ENCODE assay signal across 1 worm cellular context in genomic region chrIII:4237660-4238059, ce11.
A peak's percentile ranks its signal among the peaks of the same experiment; 100 is the strongest.
TF ChIP-seq lines count a peak whose summit lies in the region.

No protein-coding gene starts in this region.

TF ChIP-seq in whole organism, L1 larva, 84 proteins besides CTCF, POLR2A, EP300 and RAD21 (continued from another document):
- peak; percentile 49 for TF ChIP-seq zip-4 (GFP tag; optimal IDR thresholded peaks at IDR 0.05; lab: Kevin White, UChicago)
- no peak for TF ChIP-seq pqm-1 (tag; optimal IDR thresholded peaks at IDR 0.05; lab: Kevin White, UChicago)
- peak; percentile 80 to 84 for TF ChIP-seq efl-1 (optimal IDR thresholded peaks at IDR 0.05; lab: Kevin White, UChicago)
- TF ChIP-seq efl-1 (GFP tag; optimal IDR thresholded peaks at IDR 0.05 in 1 of 2; lab: Kevin White, UChicago): peak; percentile 65 to 95
- peak; percentile 16 for TF ChIP-seq ama-1 (optimal IDR thresholded peaks at IDR 0.05; lab: Kevin White, UChicago)
- peak; percentile 25 for TF ChIP-seq lin-15B (tag; optimal IDR thresholded peaks at IDR 0.05; lab: Kevin White, UChicago)
- no peak for TF ChIP-seq aly-2 (tag; optimal IDR thresholded peaks at IDR 0.05; lab: Kevin White, UChicago)
- peak; percentile 39 for TF ChIP-seq snpc-4 (tag; optimal IDR thresholded peaks at IDR 0.05; lab: Kevin White, UChicago)
- TF ChIP-seq unc-130 (tag; optimal IDR thresholded peaks at IDR 0.05; lab: Kevin White, UChicago): peak; percentile 69
- no peak for TF ChIP-seq fkh-4 (tag; optimal IDR thresholded peaks at IDR 0.05; lab: Kevin White, UChicago; ENCODE audit: borderline replicate concordance)
- no peak for TF ChIP-seq efl-3 (GFP tag; optimal IDR thresholded peaks at IDR 0.05; lab: Kevin White, UChicago)
- peak; percentile 97 for TF ChIP-seq snu-23 (GFP tag; optimal IDR thresholded peaks at IDR 0.05; lab: Kevin White, UChicago)
- no peak for TF ChIP-seq pag-3 (tag; optimal IDR thresholded peaks at IDR 0.05; lab: Kevin White, UChicago; ENCODE audit: borderline replicate concordance, insufficient read depth)
- TF ChIP-seq sox-4 (tag; optimal IDR thresholded peaks at IDR 0.05; lab: Kevin White, UChicago): peak; percentile 79
- peak; percentile 91 for TF ChIP-seq nhr-90 (tag; optimal IDR thresholded peaks at IDR 0.05; lab: Kevin White, UChicago; ENCODE audit: poor library complexity)
- TF ChIP-seq elt-3 (tag; optimal IDR thresholded peaks at IDR 0.05; lab: Kevin White, UChicago): peak in 4 of 6 experiments; percentile 42 to 75 (median 66)
- TF ChIP-seq ces-1 (GFP tag; optimal IDR thresholded peaks at IDR 0.05; lab: Kevin White, UChicago): no peak
- TF ChIP-seq lir-3 (tag; optimal IDR thresholded peaks at IDR 0.05; lab: Kevin White, UChicago; ENCODE audit: poor library complexity): peak; percentile 84
- peak; percentile 91 for TF ChIP-seq lin-13 (GFP tag; optimal IDR thresholded peaks at IDR 0.05; lab: Kevin White, UChicago)
- TF ChIP-seq grh-1 (GFP tag; IDR thresholded peaks at IDR 0.05; lab: Robert Waterston, UW): peak; percentile 81
- TF ChIP-seq nhr-85 (tag; lab: Kevin White, UChicago): peak; percentile 99
- peak; percentile 91 for TF ChIP-seq C16A3.4 (tag; optimal IDR thresholded peaks at IDR 0.05; lab: Kevin White, UChicago)
- TF ChIP-seq nhr-76 (tag; optimal IDR thresholded peaks at IDR 0.05; lab: Kevin White, UChicago): no peak
- TF ChIP-seq nhr-28 (tag; optimal IDR thresholded peaks at IDR 0.05; lab: Kevin White, UChicago): peak; percentile 80
TF ChIP-seq in whole organism, L1 larva: peak in this region for 61.
